Worm (Caenorhabditis elegans) whole organism, mixed stage, embryonic: ENCODE results near the gene F35F10.7.

Experiments used
- M03D4.4 ChIP-seq: sonication (generic microtip); optimal IDR thresholded peaks from 2 replicates; lab custom pipeline; 2017; ENCODE audit warnings: mild to moderate bottlenecking, missing genetic modification characterization, missing compliant biosample characterization
- nhr-12 ChIP-seq: fragments of 150-350 bp; optimal IDR thresholded peaks from 2 replicates; lab custom pipeline; 2014; ENCODE audit warnings: missing biosample characterization, missing genetic modification characterization

ce11 chrV:3250153-3250552 is 37.1 kb downstream of the F35F10.7 start, which contains the start of gene T28A11.13:
- TF ChIP-seq M03D4.4 (tag; lab: Kevin White, UChicago) (no peak), nhr-12 (no peak)
